Worm (Caenorhabditis elegans): ENCODE results near the gene F32D8.4.

ce11 chrV:10931189-10931588, 37.8 kb upstream of the F32D8.4 start, which contains the start of gene scvp-1:
- TF ChIP-seq unc-86 (tag; optimal IDR thresholded peaks at IDR 0.05) (no peak), hlh-8 (tag; optimal IDR thresholded peaks at IDR 0.05) (no peak), fkh-10 (GFP tag; optimal IDR thresholded peaks at IDR 0.05) (no peak), sdc-2 (tag; optimal IDR thresholded peaks at IDR 0.05) (no peak), ceh-2 (tag; optimal IDR thresholded peaks at IDR 0.05) (no peak), pqm-1 (tag; optimal IDR thresholded peaks at IDR 0.05) (no peak), K02D7.2 (tag; optimal IDR thresholded peaks at IDR 0.05) (no peak)
